Worm (Caenorhabditis elegans): ENCODE data around the gene dct-14.

DNA sequence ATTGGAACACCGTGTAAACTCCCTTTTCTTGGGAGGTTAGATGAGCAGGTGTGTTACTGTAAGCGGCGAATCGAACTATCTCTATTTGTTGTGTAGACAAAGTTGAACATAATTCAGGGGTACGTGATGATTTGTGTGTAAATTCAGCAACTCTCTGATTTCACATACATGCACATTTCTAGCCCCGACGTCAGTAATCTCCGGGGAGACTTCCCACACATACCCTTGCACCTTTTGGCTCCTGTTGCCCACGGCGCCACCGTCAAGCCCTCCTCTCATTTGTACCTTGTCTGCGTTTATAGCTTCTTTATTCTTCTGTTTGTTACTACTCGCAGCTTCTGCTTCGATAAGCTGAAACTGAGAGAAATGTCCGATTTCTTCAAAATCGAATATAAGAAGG, 18.6 kb upstream of the dct-14 start, which contains the start of gene Y38H6C.25:
- TF ChIP-seq ets-4 (GFP tag; optimal IDR thresholded peaks at IDR 0.05) (no peak), chd-7 (tag; optimal IDR thresholded peaks at IDR 0.05) (no peak), ceh-27 (GFP tag; optimal IDR thresholded peaks at IDR 0.05) (no peak), attf-3 (GFP tag; conservative IDR thresholded peaks at IDR 0.05) (no peak), Y56A3A.18 (GFP tag; IDR thresholded peaks at IDR 0.05) (no peak), pha-4 (tag; optimal IDR thresholded peaks at IDR 0.05) (no peak), unc-62 (GFP tag; optimal IDR thresholded peaks at IDR 0.05) (no peak), F55B11.4 (tag; optimal IDR thresholded peaks at IDR 0.05; ENCODE audit: borderline replicate concordance, insufficient read depth) (no peak), F57C9.4 (tag; optimal IDR thresholded peaks at IDR 0.05) (no peak), cebp-1 (GFP tag; IDR thresholded peaks at IDR 0.05) (no peak), cebp-1 (tag; optimal IDR thresholded peaks at IDR 0.05) (no peak)
